Worm (Caenorhabditis elegans): ENCODE data around the gene C25F9.11.

The C25F9.11 gene

DNA sequence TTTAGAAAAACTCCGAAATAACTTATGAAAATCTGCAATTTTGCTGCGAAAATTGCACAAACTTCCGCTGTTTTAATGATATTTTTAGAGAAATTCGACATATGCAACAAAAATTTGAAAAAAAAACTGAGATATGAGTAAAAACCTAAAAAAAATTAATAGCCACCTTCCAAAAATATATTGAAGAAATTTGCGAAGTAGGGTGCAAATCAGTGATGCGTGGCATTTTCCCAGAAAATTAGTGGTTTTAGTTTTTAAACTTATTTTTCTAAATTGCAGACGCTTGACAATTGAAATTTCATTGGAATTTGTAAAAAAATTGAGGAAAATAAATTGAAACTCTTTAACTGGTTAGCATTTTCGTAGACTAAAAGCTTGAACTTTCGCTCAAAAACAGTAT, 34.0 kb downstream of the C25F9.11 start, which contains the start of gene C25F9.13:
TSS of gene C25F9.13 (minus strand) at position 101 of the 400 bp plus-strand sequence.
- TF ChIP-seq fos-1 (tag; optimal IDR thresholded peaks at IDR 0.05): no peak
- no peak for TF ChIP-seq mab-5 (tag; optimal IDR thresholded peaks at IDR 0.05)
- no peak for TF ChIP-seq alr-1 (tag; optimal IDR thresholded peaks at IDR 0.05)
- TF ChIP-seq mbf-1 (tag; optimal IDR thresholded peaks at IDR 0.05): no peak
- no peak for TF ChIP-seq ztf-11 (tag; optimal IDR thresholded peaks at IDR 0.05)
- TF ChIP-seq sma-3 (GFP tag; optimal IDR thresholded peaks at IDR 0.05): no peak
- TF ChIP-seq ZK546.5 (tag; optimal IDR thresholded peaks at IDR 0.05): no peak
- TF ChIP-seq nhr-11 (tag; optimal IDR thresholded peaks at IDR 0.05): no peak
- TF ChIP-seq nhr-23 (tag; optimal IDR thresholded peaks at IDR 0.05): no peak
- no peak for TF ChIP-seq crh-2 (tag; optimal IDR thresholded peaks at IDR 0.05)
- TF ChIP-seq unc-39 (tag; optimal IDR thresholded peaks at IDR 0.05): no peak
- TF ChIP-seq nhr-25 (tag; optimal IDR thresholded peaks at IDR 0.05): no peak

DNA sequence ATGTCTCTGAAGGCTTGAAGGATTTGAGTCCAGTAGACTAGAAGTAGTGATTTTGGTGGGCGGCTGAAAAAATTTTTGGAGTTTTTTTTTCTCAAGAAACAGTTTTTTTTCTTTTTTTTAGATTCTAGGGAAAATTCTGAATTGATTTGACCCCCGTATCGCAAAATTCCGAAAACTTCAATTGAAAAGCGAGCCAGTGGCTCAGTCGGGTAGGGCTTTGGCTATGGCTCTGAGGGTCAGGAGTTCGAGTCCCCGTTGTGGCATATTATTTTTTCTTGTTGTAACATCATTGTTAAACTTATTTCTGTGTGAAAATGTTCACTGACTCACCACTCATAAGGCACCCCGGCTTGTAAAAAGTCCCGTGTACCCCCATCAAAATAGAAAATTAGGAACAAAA, 34.5 kb downstream of the C25F9.11 start:
- no peak for TF ChIP-seq sma-3 (GFP tag; optimal IDR thresholded peaks at IDR 0.05)
- no peak for TF ChIP-seq nhr-237 (tag; optimal IDR thresholded peaks at IDR 0.05)
- TF ChIP-seq skn-1 (tag; optimal IDR thresholded peaks at IDR 0.05): no peak
- TF ChIP-seq nhr-77 (tag; optimal IDR thresholded peaks at IDR 0.05): no peak
- TF ChIP-seq ztf-1 (GFP tag; conservative IDR thresholded peaks at IDR 0.05): no peak
- no peak for TF ChIP-seq lin-11 (tag; optimal IDR thresholded peaks at IDR 0.05)
- TF ChIP-seq elt-3 (tag; optimal IDR thresholded peaks at IDR 0.05): no peak
- no peak for TF ChIP-seq ama-1 (optimal IDR thresholded peaks at IDR 0.05)
- no peak for TF ChIP-seq gmeb-1 (tag; optimal IDR thresholded peaks at IDR 0.05)
- no peak for TF ChIP-seq ceh-16 (tag; optimal IDR thresholded peaks at IDR 0.05)

DNA sequence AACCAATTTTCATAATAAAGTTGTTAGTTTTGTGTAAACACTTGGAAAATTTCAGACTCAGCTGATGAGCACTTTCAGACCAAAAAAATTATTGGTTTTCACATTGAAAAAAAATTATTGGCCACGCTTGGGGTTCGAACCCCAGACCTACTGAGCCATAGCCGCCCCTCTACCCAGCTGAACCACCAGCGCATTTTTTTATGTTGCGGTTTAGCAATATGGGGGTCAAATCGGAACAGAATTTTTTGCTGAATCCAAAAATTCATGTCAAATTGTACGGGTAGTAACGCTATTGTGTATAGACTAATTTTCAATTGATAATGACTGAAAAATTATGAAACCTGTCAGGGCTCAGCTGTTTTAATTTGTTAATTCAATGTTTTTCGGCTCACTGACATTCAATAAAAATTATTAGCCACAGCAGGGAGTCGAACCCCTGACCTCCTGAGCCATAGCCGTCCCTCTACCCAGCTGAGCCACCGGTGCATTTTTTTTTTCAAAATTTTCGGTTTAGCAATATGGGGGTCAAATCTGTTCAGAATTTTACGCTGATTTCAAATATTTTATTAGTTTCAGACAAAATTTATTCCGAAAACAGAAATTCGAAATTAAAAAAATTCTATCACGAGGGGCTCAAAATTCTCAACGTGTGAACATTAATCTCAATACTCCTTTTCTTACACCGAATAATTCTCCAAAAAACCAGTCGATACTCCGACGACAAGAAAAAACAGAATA, 36.1 kb downstream of the C25F9.11 start:
- no peak for TF ChIP-seq nhr-23 (tag; optimal IDR thresholded peaks at IDR 0.05)
- no peak for TF ChIP-seq ama-1 (optimal IDR thresholded peaks at IDR 0.05)
- no peak for TF ChIP-seq nhr-12 (tag; optimal IDR thresholded peaks at IDR 0.05)
- no peak for TF ChIP-seq unc-55 (GFP tag; optimal IDR thresholded peaks at IDR 0.05)
- no peak for TF ChIP-seq ceh-16 (tag; optimal IDR thresholded peaks at IDR 0.05)
- no peak for TF ChIP-seq nhr-25 (tag; optimal IDR thresholded peaks at IDR 0.05)
- no peak for TF ChIP-seq F13H6.1 (tag; optimal IDR thresholded peaks at IDR 0.05)
- no peak for TF ChIP-seq lin-11 (tag; optimal IDR thresholded peaks at IDR 0.05)
- no peak for TF ChIP-seq lin-39 (tag; optimal IDR thresholded peaks at IDR 0.05)
- no peak for TF ChIP-seq snpc-4 (tag; optimal IDR thresholded peaks at IDR 0.05)
- no peak for TF ChIP-seq Y55F3AM.14 (GFP tag; optimal IDR thresholded peaks at IDR 0.05)
- no peak for TF ChIP-seq ztf-1 (GFP tag; conservative IDR thresholded peaks at IDR 0.05)
- TF ChIP-seq C34F6.9 (tag; optimal IDR thresholded peaks at IDR 0.05): no peak

- no peak for TF ChIP-seq gmeb-1 (tag; optimal IDR thresholded peaks at IDR 0.05)
- TF ChIP-seq ztf-4 (tag; optimal IDR thresholded peaks at IDR 0.05): no peak
- no peak for TF ChIP-seq crh-2 (tag; optimal IDR thresholded peaks at IDR 0.05)
- TF ChIP-seq ZK546.5 (tag; optimal IDR thresholded peaks at IDR 0.05): no peak
- no peak for TF ChIP-seq mdl-1 (tag; optimal IDR thresholded peaks at IDR 0.05)
- no peak for TF ChIP-seq nhr-237 (tag; optimal IDR thresholded peaks at IDR 0.05)
- TF ChIP-seq lin-11 (tag; optimal IDR thresholded peaks at IDR 0.05): no peak
- no peak for TF ChIP-seq Y55F3AM.14 (GFP tag; optimal IDR thresholded peaks at IDR 0.05)
- no peak for TF ChIP-seq ztf-1 (GFP tag; conservative IDR thresholded peaks at IDR 0.05)
- TF ChIP-seq zag-1 (tag; optimal IDR thresholded peaks at IDR 0.05): no peak
- no peak for TF ChIP-seq lin-39 (tag; optimal IDR thresholded peaks at IDR 0.05)
- TF ChIP-seq nhr-129 (tag; optimal IDR thresholded peaks at IDR 0.05): no peak
- no peak for TF ChIP-seq lsy-2 (tag; optimal IDR thresholded peaks at IDR 0.05)
- TF ChIP-seq alr-1 (tag; optimal IDR thresholded peaks at IDR 0.05): no peak
- no peak for TF ChIP-seq unc-39 (tag; optimal IDR thresholded peaks at IDR 0.05)
- TF ChIP-seq skn-1 (tag; optimal IDR thresholded peaks at IDR 0.05): no peak
- TF ChIP-seq nhr-11 (tag; optimal IDR thresholded peaks at IDR 0.05): no peak
- no peak for TF ChIP-seq nhr-12 (tag; optimal IDR thresholded peaks at IDR 0.05)
- TF ChIP-seq unc-55 (GFP tag; optimal IDR thresholded peaks at IDR 0.05): no peak
Measured at ce11 chrV:19394750-19395149, 38.1 kb downstream of the C25F9.11 start, which contains the start of gene C25F9.8. Gene C25F9.8 (plus strand): TSS chrV:19395050.

- no peak for TF ChIP-seq fos-1 (tag; optimal IDR thresholded peaks at IDR 0.05)
- no peak for TF ChIP-seq R02D3.7 (tag; optimal IDR thresholded peaks at IDR 0.05)
- TF ChIP-seq C34F6.9 (tag; optimal IDR thresholded peaks at IDR 0.05): peak; percentile 20
- peak; percentile 14 for TF ChIP-seq crh-2 (tag; optimal IDR thresholded peaks at IDR 0.05)
- TF ChIP-seq unc-55 (GFP tag; optimal IDR thresholded peaks at IDR 0.05): peak; percentile 57
- peak in 1 of 2 experiments; percentile 33 for TF ChIP-seq lsy-2 (tag; optimal IDR thresholded peaks at IDR 0.05)
- TF ChIP-seq nhr-129 (tag; optimal IDR thresholded peaks at IDR 0.05): peak; percentile 10
Measured at ce11 chrV:19391242-19391641, 41.6 kb downstream of the C25F9.11 start.
